Fruit fly (Drosophila melanogaster): ENCODE results near the gene Spn28F.

The Spn28F gene

dm6 chr2L:8255406-8255805 lies 13.8 kb upstream of the Spn28F start (continued):
- TF ChIP-seq z (GFP tag; IDR thresholded peaks at IDR 0.05) (no peak), CG17912 (GFP tag; optimal IDR thresholded peaks at IDR 0.05) (no peak), Rx (GFP tag; IDR thresholded peaks at IDR 0.05) (peak; percentile 21; the same call in 1 of the 2 replicates), luna (GFP tag; optimal IDR thresholded peaks at IDR 0.05) (no peak), Xrp1 (GFP tag; IDR thresholded peaks at IDR 0.05) (peak; percentile 30; the same call in 1 of the 2 replicates), CG1529 (GFP tag; optimal IDR thresholded peaks at IDR 0.05) (no peak), lbe (GFP tag; optimal IDR thresholded peaks at IDR 0.05) (no peak), B-H1 (GFP tag; IDR thresholded peaks at IDR 0.05) (no peak), corto (GFP tag; optimal IDR thresholded peaks at IDR 0.05) (no peak), CG3065 (GFP tag; optimal IDR thresholded peaks at IDR 0.05) (no peak), pzg (GFP tag; optimal IDR thresholded peaks at IDR 0.05) (no peak), gcm2 (GFP tag; optimal IDR thresholded peaks at IDR 0.05) (no peak), zfh1 (GFP tag; IDR thresholded peaks at IDR 0.05) (peak; percentile 33; the same call in 1 of the 3 replicates), twi (tag; optimal IDR thresholded peaks at IDR 0.05) (no peak), amos (GFP tag; IDR thresholded peaks at IDR 0.05; ENCODE audit: partially characterized antibody) (no peak), CG11696 (GFP tag; IDR thresholded peaks at IDR 0.05) (peak; percentile 32; the same call in 1 of the 2 replicates), cwo (GFP tag; optimal IDR thresholded peaks at IDR 0.05) (peak; percentile 18), CG10366 (GFP tag; IDR thresholded peaks at IDR 0.05) (no peak), prd (optimal IDR thresholded peaks at IDR 0.05) (no peak), prd (GFP tag; IDR thresholded peaks at IDR 0.05) (peak; percentile 27; the same call in 1 of the 3 replicates), Sry-β (GFP tag; optimal IDR thresholded peaks at IDR 0.05) (no peak), E2f1 (GFP tag; IDR thresholded peaks at IDR 0.05) (peak; percentile 48; the same call in 1 of the 2 replicates), croc (GFP tag; conservative IDR thresholded peaks at IDR 0.05) (no peak), schlank (tag; optimal IDR thresholded peaks at IDR 0.05) (no peak), CG7786 (GFP tag; optimal IDR thresholded peaks at IDR 0.05) (no peak), CG10565 (GFP tag; optimal IDR thresholded peaks at IDR 0.05) (no peak), CG10654 (GFP tag; optimal IDR thresholded peaks at IDR 0.05) (no peak), CG13287 (GFP tag; IDR thresholded peaks at IDR 0.05; ENCODE audit: partially characterized antibody) (no peak), CG6791 (GFP tag; IDR thresholded peaks at IDR 0.05; ENCODE audit: partially characterized antibody) (no peak), Fer3 (tag; optimal IDR thresholded peaks at IDR 0.05) (peak; percentile 48), Oli (tag; optimal IDR thresholded peaks at IDR 0.05) (peak; percentile 18), Hsf (GFP tag; optimal IDR thresholded peaks at IDR 0.05) (no peak), Sry-δ (GFP tag; optimal IDR thresholded peaks at IDR 0.05) (no peak), Lhr (GFP tag; optimal IDR thresholded peaks at IDR 0.05) (no peak), CG12299 (tag; optimal IDR thresholded peaks at IDR 0.05) (no peak), otp (GFP tag; IDR thresholded peaks at IDR 0.05) (no peak), Awh (GFP tag; IDR thresholded peaks at IDR 0.05) (peak; percentile 57; the same call in 1 of the 2 replicates), Dref (GFP tag; IDR thresholded peaks at IDR 0.05) (no peak), CG11695 (GFP tag; IDR thresholded peaks at IDR 0.05) (peak; percentile 59; the same call in 1 of the 3 replicates), yki (optimal IDR thresholded peaks at IDR 0.05) (no peak), CG11504 (tag; optimal IDR thresholded peaks at IDR 0.05) (no peak), org-1 (GFP tag; optimal IDR thresholded peaks at IDR 0.05) (no peak), grau (tag; optimal IDR thresholded peaks at IDR 0.05) (no peak), Doc3 (GFP tag; IDR thresholded peaks at IDR 0.05; ENCODE audit: partially characterized antibody) (no peak), sens (GFP tag) (peak; percentile 51), ind (GFP tag; optimal IDR thresholded peaks at IDR 0.05) (no peak), gsb (GFP tag; IDR thresholded peaks at IDR 0.05) (no peak), dm (GFP tag; optimal IDR thresholded peaks at IDR 0.05) (no peak), Pdp1 (GFP tag; optimal IDR thresholded peaks at IDR 0.05) (no peak), knrl (GFP tag; IDR thresholded peaks at IDR 0.05; ENCODE audit: partially characterized antibody) (no peak), CkIIα-i1 (GFP tag; IDR thresholded peaks at IDR 0.05) (no peak), CG7987 (GFP tag; optimal IDR thresholded peaks at IDR 0.05) (no peak)
